Worm (Caenorhabditis elegans) whole organism, L4 larva: ENCODE measurements around the gene gst-33.

Experiments
- ces-1 ChIP-seq: fragments of 150-350 bp; sonication (generic microtip); optimal IDR thresholded peaks from 4 replicates; lab custom pipeline; 2014; ENCODE audit warnings: missing biosample characterization, missing genetic modification reagents, missing genetic modification characterization
- egl-27 ChIP-seq: sonication (generic microtip); optimal IDR thresholded peaks from 3 replicates; lab custom pipeline; 2017; ENCODE audit warnings: missing biosample characterization, missing genetic modification reagents, missing genetic modification characterization
- egl-43 ChIP-seq: fragments of 200-800 bp; sonication (Bioruptor generic); IDR thresholded peaks from 2 replicates; pipeline ENCODE4 v1.3.6; 2022; ENCODE audit warnings: missing genetic modification reagents, missing genetic modification characterization, missing compliant biosample characterization
- lin-39 ChIP-seq: fragments of 150-350 bp; optimal IDR thresholded peaks from 2 replicates; lab custom pipeline; 2014; ENCODE audit warnings: missing biosample characterization, missing genetic modification reagents, missing genetic modification characterization
- lsy-2 ChIP-seq, 2 experiments: fragments of 150-350 bp in 1 of 2; sonication (generic microtip) in 1 of 2; optimal IDR thresholded peaks; 2 replicates each; lab custom pipeline; 2014 to 2017; ENCODE audit warnings: missing biosample characterization in 2 of 2, missing genetic modification characterization in 2 of 2
- mdl-1 ChIP-seq, 2 experiments: fragments of 150-350 bp in 1 of 2; sonication (generic microtip) in 1 of 2; optimal IDR thresholded peaks; 2 replicates each; lab custom pipeline; 2014 to 2017; ENCODE audit warnings: missing biosample characterization in 2 of 2, missing genetic modification characterization in 2 of 2
- mxl-2 ChIP-seq: fragments of 200-800 bp; sonication (Bioruptor generic); conservative IDR thresholded peaks from 2 replicates; pipeline ENCODE4 v1.3.6; 2022; ENCODE audit warnings: missing genetic modification reagents, missing genetic modification characterization, missing compliant biosample characterization
- nhr-42 ChIP-seq: fragments of 200-800 bp; sonication (Bioruptor generic); IDR thresholded peaks from 2 replicates; pipeline ENCODE4 v1.3.6; 2022; ENCODE audit warnings: missing genetic modification characterization, missing compliant biosample characterization
- nhr-76 ChIP-seq: fragments of 150-350 bp; optimal IDR thresholded peaks from 2 replicates; lab custom pipeline; 2014; ENCODE audit warnings: missing biosample characterization, missing genetic modification characterization
- nhr-77 ChIP-seq: fragments of 150-350 bp; optimal IDR thresholded peaks from 2 replicates; lab custom pipeline; 2014; ENCODE audit warnings: missing biosample characterization, missing genetic modification characterization
- snpc-1.2 ChIP-seq: fragments of 200-800 bp; sonication (Bioruptor generic); IDR thresholded peaks from 2 replicates; pipeline ENCODE4 v1.3.6; 2022; ENCODE audit warnings: missing genetic modification reagents, missing genetic modification characterization, missing compliant biosample characterization
- snpc-4 ChIP-seq: fragments of 150-350 bp; optimal IDR thresholded peaks from 2 replicates; lab custom pipeline; 2014; ENCODE audit warnings: missing biosample characterization, missing genetic modification characterization
- unc-130 ChIP-seq: sonication (generic microtip); optimal IDR thresholded peaks from 2 replicates; lab custom pipeline; 2016; ENCODE audit warnings: missing genetic modification reagents, missing genetic modification characterization, missing compliant biosample characterization

- TF ChIP-seq nhr-42 (GFP tag; lab: Robert Waterston, UW) (no peak), ces-1 (GFP tag; lab: Kevin White, UChicago) (no peak), snpc-1.2 (no peak), nhr-76 (no peak), mxl-2 (GFP tag; lab: Robert Waterston, UW) (no peak), egl-27 (tag; lab: Kevin White, UChicago) (no peak), lin-39 (no peak), snpc-4 (tag; lab: Kevin White, UChicago) (no peak), lsy-2 (tag; optimal IDR thresholded peaks at IDR 0.05; lab: Kevin White, UChicago) (no peak), egl-43 (GFP tag; lab: Robert Waterston, UW) (no peak), unc-130 (GFP tag; lab: Kevin White, UChicago) (no peak), nhr-77 (tag; lab: Kevin White, UChicago) (no peak), mdl-1 (tag; optimal IDR thresholded peaks at IDR 0.05; lab: Kevin White, UChicago) (no peak)
Measured at ce11 chrV:3463514-3463913, 4.8 kb downstream of the gst-33 start, which contains the start of gene slc-28.1.
